Fruit fly (Drosophila melanogaster) whole organism, embryonic: ENCODE measurements around the gene CG17855.

Source experiments
- CG10654 ChIP-seq: fragments of 200-800 bp; sonication (Bioruptor generic); optimal IDR thresholded peaks from 2 replicates; lab custom pipeline; 2016; ENCODE audit warnings: missing biosample characterization, missing genetic modification characterization
- CG16779 ChIP-seq: fragments of 200-800 bp; sonication (Bioruptor generic); IDR thresholded peaks from 2 replicates; pipeline ENCODE4 v1.3.6; 2022; ENCODE audit warnings: missing biosample characterization, missing genetic modification characterization
- CG43689 ChIP-seq: fragments of 200-800 bp; sonication (Bioruptor generic); IDR thresholded peaks from 2 replicates; pipeline ENCODE4 v1.3.6; 2022; ENCODE audit warnings: missing biosample characterization, missing genetic modification characterization
- Dp ChIP-seq: fragments of 200-800 bp; sonication (Bioruptor generic); optimal IDR thresholded peaks from 2 replicates; lab custom pipeline; 2018; ENCODE audit warnings: missing biosample characterization, mild to moderate bottlenecking, missing genetic modification characterization, moderate library complexity
- Elba2 ChIP-seq: fragments of 200-800 bp; sonication (Bioruptor generic); optimal IDR thresholded peaks from 3 replicates; lab custom pipeline; 2016; ENCODE audit warnings: missing biosample characterization, missing genetic modification characterization
- Hmx ChIP-seq: fragments of 200-800 bp; sonication (Bioruptor generic); optimal IDR thresholded peaks from 2 replicates; lab custom pipeline; 2016; ENCODE audit warnings: missing biosample characterization, missing genetic modification characterization
- Sox102F ChIP-seq: fragments of 200-800 bp; sonication (Bioruptor generic); optimal IDR thresholded peaks from 2 replicates; lab custom pipeline; 2018; ENCODE audit warnings: missing biosample characterization, mild to moderate bottlenecking, missing genetic modification characterization, moderate library complexity
- Stat92E ChIP-seq, 3 experiments: fragments of >200 bp in 2 of 3; fragments of 200-800 bp in 1 of 3; sonication (Bioruptor generic) in 1 of 3; optimal IDR thresholded peaks; 2 replicates each; lab custom pipeline; 2017 to 2019; ENCODE audit warnings: missing biosample characterization in 3 of 3, missing genetic modification characterization in 3 of 3, mild to moderate bottlenecking in 1 of 3, moderate library complexity in 1 of 3

DNA sequence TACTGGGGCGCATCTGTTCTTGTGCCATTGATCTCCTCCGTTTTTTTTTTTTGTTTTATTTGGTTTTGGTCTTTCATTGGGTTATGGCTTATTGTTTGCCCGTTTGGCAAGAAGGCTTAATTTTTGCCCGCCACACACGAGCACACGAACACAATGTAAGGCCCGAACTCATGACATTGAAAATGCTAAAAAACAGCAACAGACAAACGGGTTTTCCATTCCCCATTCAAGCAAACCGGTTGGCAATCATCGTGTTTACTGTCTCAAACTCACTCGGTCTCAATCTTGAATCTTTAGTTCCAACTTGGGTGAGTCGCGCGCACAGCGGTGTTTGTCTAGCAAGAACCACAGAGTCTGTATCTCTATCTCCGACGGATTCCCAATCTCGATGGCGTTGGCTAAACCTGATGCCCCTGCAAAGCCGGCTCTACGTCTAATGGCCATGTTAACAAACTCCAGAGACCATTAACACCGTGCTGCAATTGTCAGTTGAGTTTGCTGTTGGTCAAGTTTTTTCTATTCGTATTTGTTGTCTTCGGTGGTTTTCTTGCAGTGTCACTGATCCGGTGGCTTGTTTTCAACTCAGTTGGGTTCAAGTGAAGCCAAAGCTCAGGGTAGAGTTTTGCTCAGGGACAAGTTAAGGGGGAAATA, 31.7 kb upstream of the CG17855 start:
- TF ChIP-seq CG43689 (GFP tag; lab: Robert Waterston, UW) (no peak), Dp (no peak), Hmx (GFP tag; lab: Kevin White, UChicago) (no peak), CG16779 (GFP tag; lab: Robert Waterston, UW) (no peak), CG10654 (GFP tag; lab: Kevin White, UChicago) (no peak), Sox102F (GFP tag; lab: Kevin White, UChicago) (no peak), Stat92E (GFP tag; optimal IDR thresholded peaks at IDR 0.05; lab: Kevin White, UChicago) (no peak), Elba2 (no peak)
